Worm (Caenorhabditis elegans) whole organism, mixed stage, embryonic: ENCODE results near the gene F46C5.1.

Experiments used
- ham-2 ChIP-seq: fragments of 200-800 bp; sonication (Bioruptor generic); optimal IDR thresholded peaks from 2 replicates; lab custom pipeline; 2018; ENCODE audit warnings: mild to moderate bottlenecking, missing genetic modification characterization, missing compliant biosample characterization
- hlh-1 ChIP-seq: fragments of 150-350 bp; optimal IDR thresholded peaks from 2 replicates; lab custom pipeline; 2014; ENCODE audit warnings: missing biosample characterization, missing genetic modification reagents, missing genetic modification characterization
- lsy-2 ChIP-seq: fragments of 150-350 bp; optimal IDR thresholded peaks from 2 replicates; lab custom pipeline; 2014; ENCODE audit warnings: missing biosample characterization, missing genetic modification characterization
- mab-5 ChIP-seq: fragments of 150-350 bp; optimal IDR thresholded peaks from 2 replicates; lab custom pipeline; 2014; ENCODE audit warnings: missing biosample characterization, missing genetic modification characterization
- mep-1 ChIP-seq: fragments of 150-350 bp; optimal IDR thresholded peaks from 2 replicates; lab custom pipeline; 2017; ENCODE audit warnings: missing biosample characterization, missing genetic modification reagents, missing genetic modification characterization, inconsistent platforms
- nhr-237 ChIP-seq: fragments of 150-350 bp; optimal IDR thresholded peaks from 2 replicates; lab custom pipeline; 2014; ENCODE audit warnings: missing biosample characterization, missing genetic modification characterization
- nhr-28 ChIP-seq: fragments of 150-350 bp; optimal IDR thresholded peaks from 2 replicates; lab custom pipeline; 2014; ENCODE audit warnings: missing biosample characterization, missing genetic modification characterization
- pha-4 ChIP-seq: fragments of 150-350 bp; optimal IDR thresholded peaks from 2 replicates; lab custom pipeline; 2018; ENCODE audit warnings: missing biosample characterization, missing genetic modification reagents, missing genetic modification characterization
- snpc-4 ChIP-seq: fragments of 150-350 bp; optimal IDR thresholded peaks from 2 replicates; lab custom pipeline; 2014; ENCODE audit warnings: missing biosample characterization, missing genetic modification characterization
- sptf-1 ChIP-seq: sonication (generic microtip); optimal IDR thresholded peaks from 2 replicates; lab custom pipeline; 2017; ENCODE audit warnings: mild to moderate bottlenecking, missing genetic modification characterization, moderate library complexity, missing compliant biosample characterization
- unc-39 ChIP-seq: fragments of 150-350 bp; optimal IDR thresholded peaks from 2 replicates; lab custom pipeline; 2014; ENCODE audit warnings: missing biosample characterization, missing genetic modification characterization
- unc-62 ChIP-seq: fragments of 150-350 bp; optimal IDR thresholded peaks from 2 replicates; lab custom pipeline; 2014; ENCODE audit warnings: missing biosample characterization, missing genetic modification reagents, missing genetic modification characterization
- ztf-11 ChIP-seq: fragments of 150-350 bp; optimal IDR thresholded peaks from 2 replicates; lab custom pipeline; 2014; ENCODE audit warnings: missing biosample characterization, missing genetic modification characterization

DNA sequence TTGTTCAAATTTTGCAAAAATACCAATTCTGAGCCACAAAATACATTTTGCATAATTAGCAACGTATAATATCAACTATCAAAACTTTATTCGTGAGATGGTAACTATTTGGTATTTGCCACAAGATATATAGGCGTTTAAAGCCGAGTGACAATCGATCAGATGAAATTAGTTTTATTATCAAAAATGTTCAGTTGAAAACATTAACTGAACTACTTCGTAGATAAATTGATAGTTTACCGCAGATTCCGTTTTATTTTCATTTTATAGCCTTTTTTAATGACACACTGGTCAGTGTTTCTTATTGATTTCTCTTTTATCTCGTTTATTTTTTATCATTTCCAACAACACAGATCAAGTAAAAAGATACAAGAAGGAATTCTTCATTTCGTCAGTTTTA lies 3.8 kb downstream of the F46C5.1 start:
- TF ChIP-seq mab-5 (no peak), lsy-2 (tag; lab: Kevin White, UChicago) (no peak), ztf-11 (tag; lab: Kevin White, UChicago) (no peak), sptf-1 (tag; lab: Kevin White, UChicago) (no peak), unc-62 (GFP tag; lab: Kevin White, UChicago) (no peak), mep-1 (tag; lab: Kevin White, UChicago) (no peak), snpc-4 (tag; lab: Kevin White, UChicago) (no peak), unc-39 (tag; lab: Kevin White, UChicago) (no peak), nhr-28 (tag; lab: Kevin White, UChicago) (no peak), nhr-237 (tag; lab: Kevin White, UChicago) (no peak), hlh-1 (no peak), pha-4 (tag; lab: Kevin White, UChicago) (no peak), ham-2 (GFP tag; lab: Kevin White, UChicago) (no peak)
